Fruit fly (Drosophila melanogaster): Measurements from ENCODE around the gene X11L.

Gene X11L

dm6 chrX:17575846-17576245 lies 23.6 kb upstream of the X11L start:
- TF ChIP-seq HLH106 (tag; optimal IDR thresholded peaks at IDR 0.05) (no peak), psq (GFP tag; optimal IDR thresholded peaks at IDR 0.05) (peak; percentile 29)

- TF ChIP-seq pan (optimal IDR thresholded peaks at IDR 0.05) (no peak), dmrt93B (GFP tag; optimal IDR thresholded peaks at IDR 0.05) (no peak), foxo (GFP tag; optimal IDR thresholded peaks at IDR 0.05) (no peak), fru (GFP tag; optimal IDR thresholded peaks at IDR 0.05) (no peak), psq (GFP tag; optimal IDR thresholded peaks at IDR 0.05) (no peak), Myc (optimal IDR thresholded peaks at IDR 0.05) (no peak), Hr78 (GFP tag; optimal IDR thresholded peaks at IDR 0.05) (no peak), ey (GFP tag; optimal IDR thresholded peaks at IDR 0.05) (no peak), h (GFP tag; optimal IDR thresholded peaks at IDR 0.05) (no peak), Rel (GFP tag; optimal IDR thresholded peaks at IDR 0.05) (no peak), Rel (tag; optimal IDR thresholded peaks at IDR 0.05) (no peak), Sp1 (GFP tag; optimal IDR thresholded peaks at IDR 0.05) (no peak), N (GFP tag; optimal IDR thresholded peaks at IDR 0.05) (no peak), Hr83 (GFP tag; optimal IDR thresholded peaks at IDR 0.05; ENCODE audit: poor library complexity, severe bottlenecking) (no peak), rgr (GFP tag; optimal IDR thresholded peaks at IDR 0.05) (no peak), Mio (GFP tag; optimal IDR thresholded peaks at IDR 0.05) (no peak)
Measured at dm6 chrX:17576606-17577005, 22.8 kb upstream of the X11L start.

DNA sequence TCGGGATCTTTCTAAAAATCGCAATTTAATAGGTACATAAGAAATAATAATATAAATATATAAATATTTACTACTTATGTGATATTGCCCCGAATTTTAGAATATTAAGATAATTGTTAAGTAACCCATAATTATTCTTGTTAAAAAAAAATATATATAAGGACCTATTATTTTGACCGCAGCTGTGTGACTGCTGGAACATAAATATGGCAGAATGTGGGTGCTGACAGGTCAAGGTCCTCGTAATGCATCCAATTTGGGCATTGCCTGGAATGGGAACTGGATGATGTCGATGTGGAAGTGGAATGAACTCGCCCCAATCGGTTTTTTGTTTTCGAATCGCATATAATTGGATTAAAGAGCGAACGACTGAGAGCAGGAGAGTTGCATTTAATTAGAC lies 22.1 kb upstream of the X11L start:
- TF ChIP-seq ey (GFP tag; optimal IDR thresholded peaks at IDR 0.05) (no peak), Sp1 (GFP tag; optimal IDR thresholded peaks at IDR 0.05) (peak; percentile 5), HLH106 (tag; optimal IDR thresholded peaks at IDR 0.05) (peak; percentile 26)

dm6 chrX:17578124-17578523 lies 21.3 kb upstream of the X11L start:
- peak; percentile 2 for TF ChIP-seq Jra (GFP tag; optimal IDR thresholded peaks at IDR 0.05)
- peak; percentile 1 for TF ChIP-seq Sp1 (GFP tag; optimal IDR thresholded peaks at IDR 0.05)
- peak; percentile 27 for TF ChIP-seq dmrt93B (GFP tag; optimal IDR thresholded peaks at IDR 0.05)
- TF ChIP-seq foxo (GFP tag; optimal IDR thresholded peaks at IDR 0.05), result peak in 1 of 2 experiments; percentile 50
- no peak for TF ChIP-seq jim (GFP tag; optimal IDR thresholded peaks at IDR 0.05)
- peak; percentile 37 for TF ChIP-seq fru (GFP tag; optimal IDR thresholded peaks at IDR 0.05)
- peak; percentile 38 for TF ChIP-seq HLH106 (tag; optimal IDR thresholded peaks at IDR 0.05)
- no peak for TF ChIP-seq Rel (GFP tag; optimal IDR thresholded peaks at IDR 0.05)
- TF ChIP-seq Rel (tag; optimal IDR thresholded peaks at IDR 0.05), result peak; percentile 27
- peak; percentile 46 for TF ChIP-seq br (GFP tag; optimal IDR thresholded peaks at IDR 0.05)
- peak; percentile 23 for TF ChIP-seq Hnf4 (GFP tag; optimal IDR thresholded peaks at IDR 0.05)
- TF ChIP-seq h (GFP tag; optimal IDR thresholded peaks at IDR 0.05), result peak; percentile 29
- TF ChIP-seq ey (GFP tag; optimal IDR thresholded peaks at IDR 0.05), result peak; percentile 24
- no peak for TF ChIP-seq brk (GFP tag; optimal IDR thresholded peaks at IDR 0.05)
- TF ChIP-seq CG9705 (GFP tag; optimal IDR thresholded peaks at IDR 0.05), result no peak
- no peak for TF ChIP-seq dl (GFP tag; optimal IDR thresholded peaks at IDR 0.05; ENCODE audit: insufficient read depth in 1 of 2, partially characterized antibody in 2 of 2)
- TF ChIP-seq tai (GFP tag; optimal IDR thresholded peaks at IDR 0.05), result no peak
- no peak for TF ChIP-seq N (GFP tag; optimal IDR thresholded peaks at IDR 0.05)
- peak; percentile 55 for TF ChIP-seq pan (optimal IDR thresholded peaks at IDR 0.05)
- no peak for TF ChIP-seq Dif (GFP tag; optimal IDR thresholded peaks at IDR 0.05; ENCODE audit: partially characterized antibody)
- TF ChIP-seq psq (GFP tag; optimal IDR thresholded peaks at IDR 0.05), result peak; percentile 13
- TF ChIP-seq woc (GFP tag; optimal IDR thresholded peaks at IDR 0.05), result peak; percentile 72
- TF ChIP-seq Hr83 (GFP tag; optimal IDR thresholded peaks at IDR 0.05; ENCODE audit: poor library complexity, severe bottlenecking), result no peak
- TF ChIP-seq rgr (GFP tag; optimal IDR thresholded peaks at IDR 0.05), result no peak
- no peak for TF ChIP-seq usp (GFP tag; optimal IDR thresholded peaks at IDR 0.05)

DNA sequence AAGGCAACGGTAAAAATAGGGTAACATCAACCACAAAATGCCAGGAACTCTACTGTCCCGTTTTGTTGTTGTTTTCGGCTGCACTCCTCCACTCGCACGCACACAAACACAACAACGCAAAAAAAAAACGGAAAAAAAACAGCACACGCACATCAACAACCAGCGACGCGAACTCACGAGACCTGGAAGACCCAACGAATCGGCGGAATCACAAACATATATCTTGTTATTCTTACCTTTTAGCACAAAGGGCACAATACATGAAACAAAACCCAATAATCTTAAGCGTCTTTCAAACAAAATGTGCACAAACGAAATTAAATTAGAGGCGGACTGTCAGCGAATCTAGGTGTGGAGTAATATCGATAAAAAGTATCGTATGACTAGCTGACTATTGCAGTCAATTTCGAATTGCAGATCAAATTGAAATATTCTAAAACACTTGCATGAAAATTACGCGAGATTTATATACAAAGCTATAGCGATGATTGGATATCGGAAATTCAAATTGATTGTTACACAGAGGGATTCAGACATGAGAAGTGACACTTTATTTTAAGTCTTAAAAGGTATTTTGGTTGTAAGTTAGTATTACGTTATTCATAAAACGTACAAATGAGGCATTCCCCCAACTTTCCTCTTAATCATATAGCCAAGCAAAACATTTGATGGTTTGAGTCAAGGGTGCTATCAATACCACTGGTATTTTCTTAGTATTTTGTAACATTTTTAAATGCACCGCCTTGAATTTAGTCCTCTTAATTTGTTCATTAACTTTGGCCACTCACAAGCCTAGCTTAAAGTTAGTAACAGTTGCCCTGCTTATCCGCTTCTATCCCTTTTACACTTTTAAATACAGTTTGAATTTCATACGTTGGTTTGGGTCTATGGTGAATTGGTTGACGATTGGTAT lies 20.3 kb upstream of the X11L start, which contains the start of gene Ankle2:
Gene Ankle2, minus strand, starts transcription at position 361 of the 913 bp plus-strand sequence.
- TF ChIP-seq Myc (optimal IDR thresholded peaks at IDR 0.05) (peak; percentile 49), Hr83 (GFP tag; optimal IDR thresholded peaks at IDR 0.05; ENCODE audit: poor library complexity, severe bottlenecking) (no peak), h (GFP tag; optimal IDR thresholded peaks at IDR 0.05) (no peak), dsf (GFP tag; optimal IDR thresholded peaks at IDR 0.05; ENCODE audit: borderline replicate concordance) (no peak), N (GFP tag; optimal IDR thresholded peaks at IDR 0.05) (no peak), woc (GFP tag; optimal IDR thresholded peaks at IDR 0.05) (peak; percentile 31), Rel (GFP tag; optimal IDR thresholded peaks at IDR 0.05) (no peak), Rel (tag; optimal IDR thresholded peaks at IDR 0.05) (peak; percentile 95), Abd-B (GFP tag; optimal IDR thresholded peaks at IDR 0.05) (no peak)
